Fruit fly (Drosophila melanogaster): ENCODE results near the gene CG31909.

The CG31909 gene

DNA sequence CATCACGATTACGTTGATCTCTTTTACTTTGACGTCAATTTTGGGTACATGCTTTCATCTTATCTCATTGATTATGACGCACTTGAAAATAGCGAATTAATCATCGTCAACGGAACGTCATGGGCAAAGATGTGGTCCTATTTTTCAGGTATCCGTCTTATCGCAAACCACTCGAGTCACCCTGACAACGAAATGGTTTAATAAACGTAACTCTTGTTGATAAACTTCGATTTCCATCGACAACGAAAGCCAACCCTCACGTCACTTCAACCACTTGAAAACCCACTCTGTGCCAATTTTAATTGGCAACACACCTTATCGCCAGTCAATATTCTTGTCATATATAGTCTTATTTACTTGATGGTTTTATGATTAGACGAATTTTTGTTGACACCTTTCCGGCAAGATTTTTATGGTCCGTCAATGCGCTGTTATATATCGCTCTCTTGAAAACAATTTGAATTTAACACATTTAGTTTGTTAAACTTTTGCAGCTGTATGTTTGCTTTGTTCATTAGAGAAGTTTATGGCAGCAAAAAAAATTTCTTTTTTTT, 15.0 kb upstream of the CG31909 start (continued):
- TF ChIP-seq CG11456 (GFP tag; IDR thresholded peaks at IDR 0.05) = no peak
- no peak for TF ChIP-seq amos (GFP tag; IDR thresholded peaks at IDR 0.05; ENCODE audit: partially characterized antibody)
- TF ChIP-seq ATbp (GFP tag; optimal IDR thresholded peaks at IDR 0.05) = no peak
- no peak for TF ChIP-seq h (optimal IDR thresholded peaks at IDR 0.05)
- TF ChIP-seq CG11695 (GFP tag; IDR thresholded peaks at IDR 0.05) = no peak
- no peak for TF ChIP-seq CG8924 (tag; optimal IDR thresholded peaks at IDR 0.05)
- TF ChIP-seq hbn (GFP tag; IDR thresholded peaks at IDR 0.05; ENCODE audit: partially characterized antibody) = no peak
- TF ChIP-seq CG8478 (optimal IDR thresholded peaks at IDR 0.05) = no peak
- TF ChIP-seq CG9727 (GFP tag; optimal IDR thresholded peaks at IDR 0.05) = no peak
- no peak for TF ChIP-seq H15 (GFP tag; IDR thresholded peaks at IDR 0.05)
- no peak for TF ChIP-seq CG15269 (tag; optimal IDR thresholded peaks at IDR 0.05)
- TF ChIP-seq disco-r (GFP tag; optimal IDR thresholded peaks at IDR 0.05) = no peak
- no peak for TF ChIP-seq Lhr (GFP tag; optimal IDR thresholded peaks at IDR 0.05)
- no peak for TF ChIP-seq CG9437 (GFP tag; optimal IDR thresholded peaks at IDR 0.05)
- no peak for TF ChIP-seq CG6765 (GFP tag; optimal IDR thresholded peaks at IDR 0.05)
- TF ChIP-seq zen (tag; optimal IDR thresholded peaks at IDR 0.05) = no peak
- TF ChIP-seq CG17186 (GFP tag; optimal IDR thresholded peaks at IDR 0.05) = no peak
- peak; percentile 93 for TF ChIP-seq exex (tag; optimal IDR thresholded peaks at IDR 0.05)
- TF ChIP-seq CG13424 (tag; optimal IDR thresholded peaks at IDR 0.05) = no peak
- no peak for TF ChIP-seq sens-2 (GFP tag; IDR thresholded peaks at IDR 0.05)
- no peak for TF ChIP-seq CG12236 (GFP tag; optimal IDR thresholded peaks at IDR 0.05)
- TF ChIP-seq Taf1 (GFP tag; IDR thresholded peaks at IDR 0.05) = no peak
- no peak for TF ChIP-seq Blimp-1 (GFP tag; optimal IDR thresholded peaks at IDR 0.05)
- peak; percentile 59 for TF ChIP-seq grn (GFP tag; optimal IDR thresholded peaks at IDR 0.05)
- no peak for TF ChIP-seq Dfd (GFP tag; optimal IDR thresholded peaks at IDR 0.05)
- no peak for TF ChIP-seq CG10267 (tag; optimal IDR thresholded peaks at IDR 0.05)
- no peak for TF ChIP-seq croc (GFP tag; conservative IDR thresholded peaks at IDR 0.05)
- peak; percentile 29; the same call in 1 of the 2 replicates for TF ChIP-seq wdn (GFP tag; IDR thresholded peaks at IDR 0.05)
- TF ChIP-seq Sox102F (GFP tag; optimal IDR thresholded peaks at IDR 0.05) = no peak
- TF ChIP-seq jumu (GFP tag; optimal IDR thresholded peaks at IDR 0.05) = no peak
- no peak for TF ChIP-seq vfl (GFP tag; optimal IDR thresholded peaks at IDR 0.05)
- TF ChIP-seq sug (tag; optimal IDR thresholded peaks at IDR 0.05) = peak; percentile 60
- no peak for TF ChIP-seq gfzf (GFP tag; optimal IDR thresholded peaks at IDR 0.05)
- peak; percentile 15 for TF ChIP-seq CG2678 (tag; optimal IDR thresholded peaks at IDR 0.05)
- no peak for TF ChIP-seq Max (GFP tag; optimal IDR thresholded peaks at IDR 0.05)
- no peak for TF ChIP-seq CG17612 (GFP tag; IDR thresholded peaks at IDR 0.05)
- no peak for TF ChIP-seq Antp (GFP tag; optimal IDR thresholded peaks at IDR 0.05)
- TF ChIP-seq Drgx (GFP tag; IDR thresholded peaks at IDR 0.05) = no peak
- no peak for TF ChIP-seq yki (optimal IDR thresholded peaks at IDR 0.05)
- no peak for TF ChIP-seq zfh2 (GFP tag; optimal IDR thresholded peaks at IDR 0.05)
- no peak for TF ChIP-seq B-H2 (GFP tag; optimal IDR thresholded peaks at IDR 0.05)
- TF ChIP-seq CG33213 (GFP tag; optimal IDR thresholded peaks at IDR 0.05) = no peak
- peak; percentile 42 for TF ChIP-seq gro (GFP tag; optimal IDR thresholded peaks at IDR 0.05)
- no peak for TF ChIP-seq CG11247 (GFP tag; IDR thresholded peaks at IDR 0.05)
- TF ChIP-seq Dll (GFP tag; IDR thresholded peaks at IDR 0.05; ENCODE audit: partially characterized antibody) = no peak
- TF ChIP-seq vnd (GFP tag; IDR thresholded peaks at IDR 0.05; ENCODE audit: partially characterized antibody) = 0 out of 3 replicates have a peak, but pooled peaks have one; percentile 39
- no peak for TF ChIP-seq Stat92E (GFP tag; optimal IDR thresholded peaks at IDR 0.05)
